Worm (Caenorhabditis elegans) whole organism, early embryonic: ENCODE results near the gene bcl-11.

Source experiments
- B0310.2 ChIP-seq: sonication (generic microtip); optimal IDR thresholded peaks from 2 replicates; lab custom pipeline; 2016; ENCODE audit warnings: mild to moderate bottlenecking, missing genetic modification characterization, missing compliant biosample characterization
- F13C5.2 ChIP-seq: sonication (generic microtip); optimal IDR thresholded peaks from 2 replicates; lab custom pipeline; 2017; ENCODE audit warnings: mild to moderate bottlenecking, missing genetic modification characterization, inconsistent platforms, missing compliant biosample characterization
- ama-1 ChIP-seq: fragments of 150-350 bp; optimal IDR thresholded peaks from 2 replicates; lab custom pipeline; 2014
- ceh-13 ChIP-seq: fragments of 200-800 bp; sonication (Bioruptor generic); optimal IDR thresholded peaks from 2 replicates; lab custom pipeline; 2018; ENCODE audit warnings: mild to moderate bottlenecking, missing genetic modification characterization, missing compliant biosample characterization
- ceh-36 ChIP-seq: sonication (generic microtip); optimal IDR thresholded peaks from 2 replicates; lab custom pipeline; 2016; ENCODE audit warnings: missing genetic modification characterization, inconsistent platforms, missing compliant biosample characterization
- ets-7 ChIP-seq: sonication (generic microtip); optimal IDR thresholded peaks from 2 replicates; lab custom pipeline; 2016; ENCODE audit warnings: missing genotype, missing genetic modification characterization, missing compliant biosample characterization
- flt-1 ChIP-seq: fragments of 200-800 bp; sonication (Bioruptor generic); IDR thresholded peaks from 2 replicates; pipeline ENCODE4 v1.3.6; 2022; ENCODE audit warnings: missing genetic modification characterization, missing compliant biosample characterization
- hmbx-1 ChIP-seq: sonication (generic microtip); optimal IDR thresholded peaks from 2 replicates; lab custom pipeline; 2016; ENCODE audit warnings: mild to moderate bottlenecking, missing genetic modification characterization, missing compliant biosample characterization
- hmg-4 ChIP-seq: fragments of 200-800 bp; sonication (Bioruptor generic); optimal IDR thresholded peaks from 2 replicates; lab custom pipeline; 2018; ENCODE audit warnings: mild to moderate bottlenecking, missing genetic modification characterization, missing compliant biosample characterization
- hnd-1 ChIP-seq: sonication (generic microtip); optimal IDR thresholded peaks from 2 replicates; lab custom pipeline; 2016; ENCODE audit warnings: missing genetic modification characterization, missing compliant biosample characterization
- pes-1 ChIP-seq: fragments of 200-800 bp; sonication (Bioruptor generic); IDR thresholded peaks from 2 replicates; pipeline ENCODE4 v1.3.6; 2022; ENCODE audit warnings: missing genetic modification reagents, missing genetic modification characterization, missing compliant biosample characterization
- tbx-11 ChIP-seq: fragments of 200-800 bp; sonication (Bioruptor generic); IDR thresholded peaks from 2 replicates; pipeline ENCODE4 v1.3.6; 2022; ENCODE audit warnings: missing genetic modification characterization, missing compliant biosample characterization
- tra-4 ChIP-seq: sonication (generic microtip); optimal IDR thresholded peaks from 2 replicates; lab custom pipeline; 2017; ENCODE audit warnings: missing genetic modification characterization, missing compliant biosample characterization

DNA sequence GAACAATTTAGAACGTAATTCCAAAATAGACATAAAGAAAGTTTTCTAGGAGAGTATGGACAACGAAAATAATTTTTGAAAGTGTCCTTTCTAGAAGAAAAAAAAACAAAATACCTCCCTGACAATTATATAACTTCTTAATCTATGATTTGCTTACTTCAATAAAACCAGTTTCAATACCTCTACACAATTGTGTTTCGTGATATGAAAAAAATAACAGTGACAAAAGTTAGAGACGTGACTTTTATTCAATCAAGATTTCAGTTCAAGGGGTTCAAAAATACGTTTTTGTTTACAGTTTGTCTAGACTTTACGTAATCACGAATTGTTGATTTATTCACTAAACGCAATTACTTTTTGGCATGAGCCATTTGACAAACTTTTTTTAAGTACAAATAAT lies 34.5 kb upstream of the bcl-11 start:
- TF ChIP-seq ama-1 = no peak
- no peak for TF ChIP-seq tra-4 (tag; lab: Kevin White, UChicago)
- TF ChIP-seq B0310.2 = no peak
- TF ChIP-seq hnd-1 (tag; lab: Kevin White, UChicago) = no peak
- TF ChIP-seq ceh-36 = no peak
- no peak for TF ChIP-seq F13C5.2 (tag; lab: Kevin White, UChicago)
- TF ChIP-seq ets-7 (tag; lab: Kevin White, UChicago) = no peak
- no peak for TF ChIP-seq flt-1 (GFP tag; lab: Robert Waterston, UW)
- TF ChIP-seq tbx-11 (GFP tag; lab: Robert Waterston, UW) = no peak
- TF ChIP-seq hmg-4 (GFP tag; lab: Kevin White, UChicago) = no peak
- no peak for TF ChIP-seq hmbx-1
- TF ChIP-seq ceh-13 (GFP tag; lab: Kevin White, UChicago) = no peak
- TF ChIP-seq pes-1 (GFP tag; lab: Robert Waterston, UW) = no peak
